Fruit fly (Drosophila melanogaster) S2 (cell line): ENCODE measurements around the gene Acsx4.

Source experiments
- CG8478 ChIP-seq: fragments of >200 bp; optimal IDR thresholded peaks from 2 replicates; lab custom pipeline; 2018
- CTCF ChIP-seq, 2 experiments: fragments of >200 bp; optimal IDR thresholded peaks; 2 replicates each; lab custom pipeline; 2018

The Acsx4 gene

DNA sequence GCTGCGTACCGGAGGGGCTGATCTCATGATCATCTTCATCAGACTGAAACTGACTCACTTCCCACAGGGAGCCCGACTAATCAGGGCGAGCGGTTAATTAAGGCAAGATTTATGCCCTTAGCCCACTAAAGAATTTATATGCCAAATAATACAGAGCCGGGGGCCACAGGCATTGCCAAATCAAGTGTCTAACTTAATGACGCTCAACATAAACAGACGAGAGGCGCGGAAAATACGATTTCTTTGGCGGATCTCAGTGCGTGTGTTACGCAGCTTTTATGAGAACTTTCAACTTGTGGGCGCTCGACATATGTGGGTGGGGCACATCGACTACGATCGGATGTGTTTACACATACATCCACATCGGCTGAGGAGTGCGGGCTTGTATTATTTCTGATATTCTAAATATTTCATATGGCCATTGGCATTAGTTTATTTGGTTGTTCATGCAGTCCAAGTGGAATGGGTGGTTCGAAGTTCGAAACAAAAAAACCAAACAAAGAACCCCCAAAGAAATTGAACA, 43.5 kb downstream of the Acsx4 start:
- TF ChIP-seq CG8478 (lab: Kevin White, UChicago) (no peak), CTCF (optimal IDR thresholded peaks at IDR 0.05; lab: Kevin White, UChicago) (no peak)

DNA sequence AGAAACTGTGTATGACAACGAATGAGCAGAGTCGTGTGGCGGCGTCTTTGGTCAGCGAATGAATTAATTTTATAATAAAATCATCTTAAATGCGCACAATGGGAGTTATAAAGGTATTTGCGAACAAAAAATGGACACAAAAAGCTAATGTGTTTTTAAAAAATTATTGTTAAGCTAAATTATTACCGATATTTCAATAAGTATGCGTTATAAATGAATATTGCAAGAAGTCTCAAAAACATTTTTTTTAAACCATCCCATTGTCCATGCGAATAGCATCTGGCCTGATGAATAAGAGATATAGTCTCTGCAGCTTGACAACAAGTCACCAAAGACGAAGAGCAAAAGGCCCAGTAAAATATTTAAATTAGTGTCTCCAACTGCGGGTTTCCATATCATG, 47.7 kb downstream of the Acsx4 start:
- TF ChIP-seq CG8478 (lab: Kevin White, UChicago) (no peak), CTCF (optimal IDR thresholded peaks at IDR 0.05; lab: Kevin White, UChicago) (no peak)

DNA sequence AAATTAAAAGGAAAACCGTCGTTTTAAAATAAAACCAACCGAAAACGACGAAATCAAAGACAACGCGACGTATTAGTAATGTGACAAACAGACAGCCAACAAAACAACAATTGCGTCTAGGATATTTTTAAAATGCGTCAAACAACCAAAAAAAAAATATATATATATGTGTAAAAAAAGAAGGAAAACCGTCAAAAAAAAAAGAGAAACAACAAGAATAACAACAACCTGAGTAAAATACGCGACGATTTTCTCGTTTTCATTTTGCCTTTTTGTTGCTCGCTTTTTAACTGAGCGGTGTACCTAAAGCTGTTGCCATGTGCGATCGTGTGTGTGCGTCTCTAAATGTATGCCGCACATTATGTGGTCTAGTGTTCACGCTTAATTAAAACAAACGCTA, 50.2 kb downstream of the Acsx4 start:
- TF ChIP-seq CTCF (optimal IDR thresholded peaks at IDR 0.05; lab: Kevin White, UChicago) (no peak), CG8478 (lab: Kevin White, UChicago) (no peak)

DNA sequence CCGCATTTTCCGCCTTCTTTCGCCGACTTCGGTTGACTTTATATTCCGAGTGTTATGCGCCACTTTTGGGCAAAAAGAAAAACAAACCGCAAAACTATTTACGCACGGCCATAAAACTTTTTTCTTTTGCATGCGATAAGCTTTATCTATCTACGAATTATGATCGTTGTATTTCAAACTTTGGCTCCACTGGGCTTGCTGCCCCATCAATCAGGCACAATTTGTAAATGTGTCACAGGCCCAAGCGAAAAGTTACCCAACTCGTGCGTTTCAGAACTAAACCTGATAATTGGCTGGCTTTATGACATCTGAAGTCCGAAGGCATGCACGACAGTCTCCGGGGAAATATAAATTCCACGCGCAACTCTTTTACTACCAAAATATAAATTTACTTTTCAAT, 50.6 kb downstream of the Acsx4 start:
- TF ChIP-seq CG8478 (lab: Kevin White, UChicago) (no peak), CTCF (optimal IDR thresholded peaks at IDR 0.05; lab: Kevin White, UChicago) (no peak)

DNA sequence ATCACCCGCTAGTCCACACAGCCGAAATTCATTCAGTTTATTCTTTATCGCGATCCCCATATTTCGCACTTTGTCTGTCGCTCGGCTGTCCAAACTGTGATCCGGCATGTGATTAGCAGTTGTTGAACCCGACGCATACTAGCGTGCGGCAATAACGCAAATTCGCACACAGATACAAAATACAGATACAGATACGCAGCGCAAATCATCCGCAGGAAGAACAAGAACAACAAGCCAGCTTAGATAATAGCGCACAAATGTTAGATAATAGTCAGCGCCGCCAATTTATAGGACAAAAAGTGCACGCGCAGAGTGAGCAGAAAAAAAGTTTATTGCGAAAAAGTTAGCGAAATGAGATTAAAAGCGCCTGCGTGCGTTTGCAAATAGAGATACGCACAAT, 51.7 kb downstream of the Acsx4 start:
- TF ChIP-seq CTCF (optimal IDR thresholded peaks at IDR 0.05; lab: Kevin White, UChicago) = no peak
- no peak for TF ChIP-seq CG8478 (lab: Kevin White, UChicago)
